Worm (Caenorhabditis elegans) whole organism, L4/young adult: Measurements from ENCODE around the gene T05A7.12.

Experiments used
- W03F9.2 ChIP-seq: fragments of 150-350 bp; optimal IDR thresholded peaks from 2 replicates; lab custom pipeline; 2014; ENCODE audit warnings: missing biosample characterization, missing genetic modification characterization
- dao-5 ChIP-seq: sonication (generic microtip); optimal IDR thresholded peaks from 2 replicates; lab custom pipeline; 2016; ENCODE audit warnings: missing genotype, missing genetic modification characterization, moderate library complexity, missing compliant biosample characterization
- him-1 ChIP-seq: sonication (generic microtip); optimal IDR thresholded peaks from 2 replicates; lab custom pipeline; 2016; ENCODE audit warnings: missing genotype, missing genetic modification reagents, missing genetic modification characterization, missing compliant biosample characterization

T05A7.12 gene

DNA sequence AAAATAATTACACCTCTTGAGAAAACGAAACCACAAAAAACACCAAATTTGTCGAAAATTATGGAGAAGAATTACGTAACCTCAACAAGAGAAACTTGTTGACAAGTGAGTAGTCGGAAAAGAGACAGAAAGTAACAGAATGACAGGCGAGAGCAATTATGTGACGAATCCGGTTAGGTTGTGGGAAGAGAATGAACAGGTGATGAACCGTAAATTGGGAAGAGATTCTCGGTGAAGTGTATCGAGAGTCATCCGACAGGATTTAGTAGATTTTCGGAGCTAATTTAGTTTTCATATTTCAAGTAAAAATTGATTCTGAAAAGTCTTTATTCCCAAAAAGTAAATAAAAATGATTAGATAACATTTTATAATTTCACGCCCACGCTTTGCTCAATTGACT is 18.3 kb upstream of the T05A7.12 start, which contains the start of gene T05A7.7:
Gene T05A7.7, minus strand, starts transcription at position 101 of the 400 bp plus-strand sequence.
- no peak for TF ChIP-seq him-1 (tag; lab: Kevin White, UChicago)
- TF ChIP-seq dao-5 (tag; lab: Kevin White, UChicago), result no peak
- TF ChIP-seq W03F9.2, result no peak

DNA sequence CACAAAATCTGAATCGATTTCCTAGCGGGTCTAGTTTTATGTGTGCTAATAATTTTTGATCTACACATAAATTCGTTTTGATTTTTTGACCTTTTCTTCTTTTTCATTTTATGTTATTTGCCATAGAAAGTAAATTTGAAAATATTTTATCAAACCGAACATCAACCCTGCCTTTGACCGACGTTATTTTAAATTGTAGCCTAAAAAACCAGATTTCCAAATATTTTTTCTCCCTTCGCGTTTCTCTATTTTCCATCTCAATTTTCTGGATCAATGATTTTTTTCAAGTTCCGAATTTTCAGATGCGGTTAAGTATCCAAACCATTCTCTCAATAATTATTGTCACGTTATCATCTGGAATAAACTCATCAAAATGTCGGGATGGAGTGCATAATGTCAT is 14.8 kb upstream of the T05A7.12 start, which contains the start of gene T05A7.1:
Gene T05A7.1, plus strand, starts transcription at position 301 of the 400 bp plus-strand sequence.
- TF ChIP-seq W03F9.2 (no peak), dao-5 (tag; lab: Kevin White, UChicago) (no peak), him-1 (tag; lab: Kevin White, UChicago) (no peak)

ce11 chrII:4676241-4676640 is 13.2 kb upstream of the T05A7.12 start:
- TF ChIP-seq dao-5 (tag; lab: Kevin White, UChicago) (no peak), him-1 (tag; lab: Kevin White, UChicago) (no peak), W03F9.2 (no peak)

ce11 chrII:4675481-4675880 is 12.4 kb upstream of the T05A7.12 start, which contains the start of gene T05A7.3:
T05A7.3 (plus strand) TSS chrII:4675781.
- TF ChIP-seq W03F9.2, result no peak
- no peak for TF ChIP-seq dao-5 (tag; lab: Kevin White, UChicago)
- TF ChIP-seq him-1 (tag; lab: Kevin White, UChicago), result no peak

- no peak for TF ChIP-seq W03F9.2
- no peak for TF ChIP-seq dao-5 (tag; lab: Kevin White, UChicago)
- no peak for TF ChIP-seq him-1 (tag; lab: Kevin White, UChicago)
These were observed 11.1 kb upstream of the T05A7.12 start for ce11 chrII:4674188-4674587.

ce11 chrII:4673670-4674069 is 10.6 kb upstream of the T05A7.12 start:
- TF ChIP-seq W03F9.2 (no peak), dao-5 (tag; lab: Kevin White, UChicago) (no peak), him-1 (tag; lab: Kevin White, UChicago) (no peak)

DNA sequence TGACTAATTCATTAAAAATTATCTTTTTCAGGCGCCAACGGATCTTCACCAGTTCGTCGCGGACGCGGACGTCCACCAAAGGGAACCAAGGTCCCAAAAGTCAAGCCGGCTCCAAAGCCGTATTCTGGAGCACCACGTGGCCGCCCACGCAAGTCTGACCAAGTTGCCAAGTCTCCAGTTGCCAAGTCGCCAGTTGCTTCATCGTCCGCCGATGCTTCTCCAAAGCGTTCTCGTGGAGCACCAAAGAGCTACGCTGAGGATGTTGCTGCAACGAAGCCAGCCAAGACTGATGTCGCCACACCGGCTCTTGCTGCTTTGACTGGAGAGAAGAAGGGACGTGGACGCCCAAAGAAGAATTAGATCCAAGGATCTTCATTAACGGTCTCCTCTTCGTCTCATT is 10.2 kb upstream of the T05A7.12 start:
- TF ChIP-seq dao-5 (tag; lab: Kevin White, UChicago) (no peak), him-1 (tag; lab: Kevin White, UChicago) (no peak), W03F9.2 (no peak)

DNA sequence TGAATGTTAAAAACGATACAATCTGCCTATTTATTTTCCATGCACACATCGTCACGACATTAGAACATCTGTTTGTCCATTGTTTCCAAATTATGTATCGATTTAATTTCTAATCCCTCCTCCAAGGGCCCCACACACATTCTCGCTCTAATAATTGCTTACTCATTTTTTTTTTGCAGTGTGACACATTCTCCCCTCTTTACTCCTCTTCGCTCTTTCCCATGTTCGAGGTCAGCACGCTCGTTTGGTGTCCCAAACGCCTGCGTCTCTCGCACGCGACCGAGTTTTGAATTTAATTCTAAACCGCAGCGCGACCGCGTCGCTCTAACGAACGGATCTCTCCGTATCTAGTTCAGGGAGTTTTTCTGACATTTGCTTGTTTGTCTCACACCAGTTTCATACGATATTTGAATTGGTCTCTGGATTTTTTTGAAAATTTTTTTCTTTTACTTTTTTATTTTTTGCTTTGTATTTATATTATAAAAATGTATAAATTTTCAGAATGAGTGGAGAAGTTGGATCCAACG is 9.6 kb upstream of the T05A7.12 start, which contains the start of the genes clec-140 and hmg-11:
Gene clec-140, plus strand, starts transcription at position 477 of the 527 bp plus-strand sequence.
Gene hmg-11, plus strand, starts transcription at position 502 of the 527 bp plus-strand sequence.
- TF ChIP-seq dao-5 (tag; lab: Kevin White, UChicago), result no peak
- no peak for TF ChIP-seq him-1 (tag; lab: Kevin White, UChicago)
- no peak for TF ChIP-seq W03F9.2

DNA sequence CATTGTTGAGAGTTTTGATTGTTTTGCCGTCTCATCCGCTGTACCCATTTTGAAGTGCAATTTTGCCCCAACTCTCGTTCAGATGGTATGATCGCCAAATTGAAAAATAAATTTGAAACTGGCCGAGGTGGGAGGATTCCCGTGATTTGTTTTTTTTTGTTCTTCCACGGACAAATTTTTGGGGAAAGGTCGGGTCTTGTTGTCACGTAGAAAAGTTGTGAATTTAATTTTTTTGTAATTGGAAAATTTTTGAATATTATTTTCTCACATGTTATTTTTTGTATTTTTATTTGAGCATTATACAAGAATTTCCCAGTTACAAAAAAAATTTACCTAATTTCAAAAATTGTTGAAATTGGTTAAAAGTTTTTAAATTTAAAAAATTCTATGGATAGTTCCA is 8.6 kb upstream of the T05A7.12 start, which contains the start of gene T05A7.6:
Gene T05A7.6, minus strand, starts transcription at position 101 of the 400 bp plus-strand sequence.
- TF ChIP-seq dao-5 (tag; lab: Kevin White, UChicago), result no peak
- TF ChIP-seq W03F9.2, result no peak
- TF ChIP-seq him-1 (tag; lab: Kevin White, UChicago), result no peak

DNA sequence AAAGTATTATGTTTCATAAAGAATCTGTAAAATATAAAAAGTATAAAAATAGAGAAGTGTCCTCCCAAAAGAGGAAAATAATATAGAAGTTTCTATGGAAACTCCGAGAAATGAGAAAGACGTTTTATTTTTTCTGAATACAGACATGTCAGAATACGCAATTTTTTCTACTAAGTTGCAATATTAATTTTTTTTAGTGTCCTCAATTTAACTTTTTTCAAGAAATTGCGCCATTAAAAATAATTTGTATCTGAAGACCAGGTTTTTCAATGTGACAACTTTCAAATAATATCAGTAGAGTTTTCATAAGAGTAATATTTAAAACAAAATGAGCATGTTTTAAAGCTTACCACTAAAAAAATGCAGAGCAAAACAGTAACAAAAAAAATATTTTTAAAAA is 4.5 kb upstream of the T05A7.12 start, which contains the start of gene fut-5:
Gene fut-5, minus strand, starts transcription at position 101 of the 400 bp plus-strand sequence.
- TF ChIP-seq dao-5 (tag; lab: Kevin White, UChicago) (no peak), W03F9.2 (no peak), him-1 (tag; lab: Kevin White, UChicago) (no peak)

DNA sequence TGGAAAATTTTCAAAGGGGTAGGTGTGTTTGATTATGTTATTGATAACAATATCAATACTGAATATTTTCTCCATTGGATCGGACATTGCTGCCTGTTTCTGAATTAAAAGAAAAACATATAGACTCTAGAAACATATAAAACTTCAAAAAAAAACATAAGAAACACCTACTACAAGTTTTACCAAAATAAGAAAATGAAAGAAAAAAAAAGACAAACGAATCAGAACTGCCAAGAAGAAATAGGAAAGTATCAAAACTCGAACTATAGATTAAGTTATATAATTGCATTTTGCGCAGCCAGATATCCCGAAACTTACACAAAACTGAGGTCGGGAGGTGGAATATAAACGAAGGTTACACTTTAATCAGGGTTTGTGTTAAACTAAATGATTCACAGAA is 2.3 kb upstream of the T05A7.12 start, which contains the start of gene T05A7.11:
Gene T05A7.11, minus strand, starts transcription at position 101 of the 400 bp plus-strand sequence.
- TF ChIP-seq dao-5 (tag; lab: Kevin White, UChicago), result no peak
- TF ChIP-seq W03F9.2, result no peak
- TF ChIP-seq him-1 (tag; lab: Kevin White, UChicago), result no peak

ce11 chrII:4661278-4661677 is 1.8 kb downstream of the T05A7.12 start, which contains the start of gene T05A7.13:
T05A7.13 (minus strand) TSS chrII:4661378.
- no peak for TF ChIP-seq W03F9.2
- TF ChIP-seq him-1 (tag; lab: Kevin White, UChicago), result no peak
- TF ChIP-seq dao-5 (tag; lab: Kevin White, UChicago), result no peak

- no peak for TF ChIP-seq him-1 (tag; lab: Kevin White, UChicago)
- no peak for TF ChIP-seq dao-5 (tag; lab: Kevin White, UChicago)
- no peak for TF ChIP-seq W03F9.2
These were observed 4.8 kb downstream of the T05A7.12 start for ce11 chrII:4658245-4658644.

DNA sequence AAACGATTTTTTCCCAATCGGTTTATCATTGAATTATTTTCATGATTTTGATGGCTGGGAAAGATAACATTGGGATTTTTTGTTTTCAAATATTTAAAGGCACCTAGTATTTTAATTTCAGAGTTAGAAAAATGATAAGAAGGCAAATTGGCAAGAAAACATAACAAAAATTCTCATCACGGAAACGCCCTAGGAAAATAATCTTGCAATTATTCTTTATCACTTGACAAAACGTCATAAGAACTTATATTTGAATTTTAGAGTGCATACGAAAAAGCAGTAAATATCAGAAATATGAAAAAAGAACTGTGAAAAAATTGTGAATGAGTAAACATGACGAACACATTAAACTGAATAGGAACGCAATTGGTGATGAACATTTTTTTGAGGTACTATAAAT is 5.7 kb downstream of the T05A7.12 start:
- TF ChIP-seq him-1 (tag; lab: Kevin White, UChicago), result no peak
- no peak for TF ChIP-seq W03F9.2
- no peak for TF ChIP-seq dao-5 (tag; lab: Kevin White, UChicago)
